Fruit fly (Drosophila melanogaster): Measurements from ENCODE around the gene GILT2.
A peak's percentile ranks its signal among the peaks of the same experiment; 100 is the strongest.

GILT2 gene

DNA sequence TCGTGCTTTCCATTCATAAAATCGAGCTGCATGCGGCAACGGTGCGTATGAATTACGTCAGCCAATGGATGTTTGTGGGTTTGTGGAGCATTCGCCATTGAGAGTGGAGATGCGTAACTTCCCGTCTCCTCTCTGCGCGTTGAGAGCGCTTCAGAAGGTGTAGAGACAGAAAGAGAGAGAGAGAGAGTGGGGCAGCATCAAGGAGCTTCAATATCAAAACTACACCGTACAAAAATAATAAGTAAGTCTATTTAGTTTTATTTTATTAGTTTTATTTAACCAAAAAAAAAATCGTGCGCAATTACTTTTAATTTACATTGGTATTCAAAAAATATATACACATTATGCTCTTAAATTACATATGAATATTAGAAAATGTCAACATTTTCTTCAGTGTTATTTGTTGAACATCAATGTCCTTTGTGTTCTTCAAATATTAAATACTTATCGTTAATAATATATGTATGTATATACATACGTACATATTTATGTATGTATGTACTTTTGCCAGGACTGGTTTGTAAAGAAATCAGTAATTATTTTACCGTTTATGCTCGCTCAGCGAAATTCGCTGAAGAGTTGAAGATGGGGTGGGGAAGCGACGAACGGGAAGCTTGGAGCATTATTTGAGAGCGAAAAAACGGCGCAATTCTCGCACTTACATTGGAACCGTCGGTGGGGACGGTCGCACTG, 44.1 kb downstream of the GILT2 start, which contains the start of gene CG10365 (continued):
- 0 out of 2 replicates have a peak, but pooled peaks have one; percentile 13 for TF ChIP-seq bbx (GFP tag; IDR thresholded peaks at IDR 0.05; ENCODE audit: partially characterized antibody)
- TF ChIP-seq CG6272 (GFP tag; IDR thresholded peaks at IDR 0.05), result peak; percentile 32; the same call in 1 of the 2 replicates
- peak; percentile 96 for TF ChIP-seq CG7556 (GFP tag; optimal IDR thresholded peaks at IDR 0.05)
- TF ChIP-seq Trl (optimal IDR thresholded peaks at IDR 0.05), result peak; percentile 78 to 89
- TF ChIP-seq Trl (GFP tag; optimal IDR thresholded peaks at IDR 0.05), result no peak
- TF ChIP-seq chinmo (GFP tag; IDR thresholded peaks at IDR 0.05; ENCODE audit: partially characterized antibody), result peak; percentile 89; the same call in 3 of the 4 replicates
- TF ChIP-seq Poxn (GFP tag; IDR thresholded peaks at IDR 0.05), result peak; percentile 54; the same call in 1 of the 2 replicates
- TF ChIP-seq Atf6 (GFP tag; IDR thresholded peaks at IDR 0.05), result peak; percentile 94
- no peak for TF ChIP-seq gt (GFP tag; IDR thresholded peaks at IDR 0.05)
- no peak for TF ChIP-seq pho (GFP tag; optimal IDR thresholded peaks at IDR 0.05)
- no peak for TF ChIP-seq Gug (GFP tag; IDR thresholded peaks at IDR 0.05)
- peak; percentile 6 for TF ChIP-seq CG3838 (GFP tag; optimal IDR thresholded peaks at IDR 0.05)
- TF ChIP-seq bcd (GFP tag; optimal IDR thresholded peaks at IDR 0.05), result peak; percentile 80
- peak; percentile 4 for TF ChIP-seq Spps (tag; optimal IDR thresholded peaks at IDR 0.05)
- TF ChIP-seq ssp (GFP tag; IDR thresholded peaks at IDR 0.05), result peak; percentile 65
- TF ChIP-seq CG3726 (GFP tag; IDR thresholded peaks at IDR 0.05), result peak; percentile 66; the same call in 1 of the 3 replicates
- peak; percentile 89 for TF ChIP-seq Fer1 (GFP tag; optimal IDR thresholded peaks at IDR 0.05)
- TF ChIP-seq phol (tag; optimal IDR thresholded peaks at IDR 0.05), result peak; percentile 89
- TF ChIP-seq jumu (GFP tag; optimal IDR thresholded peaks at IDR 0.05), result no peak
- TF ChIP-seq CG14050 (GFP tag; IDR thresholded peaks at IDR 0.05), result peak; percentile 70; the same call in 2 of the 3 replicates
- peak; percentile 93 for TF ChIP-seq CoRest (tag; optimal IDR thresholded peaks at IDR 0.05)
- TF ChIP-seq Aef1 (GFP tag; IDR thresholded peaks at IDR 0.05), result peak; percentile 78
- peak; percentile 77 for TF ChIP-seq B-H1 (GFP tag; IDR thresholded peaks at IDR 0.05)
- no peak for TF ChIP-seq CG10431 (GFP tag; optimal IDR thresholded peaks at IDR 0.05)
- TF ChIP-seq ash1 (GFP tag; optimal IDR thresholded peaks at IDR 0.05), result no peak
- no peak for TF ChIP-seq ftz-f1 (GFP tag; optimal IDR thresholded peaks at IDR 0.05)
- peak; percentile 80 for TF ChIP-seq sob (GFP tag; IDR thresholded peaks at IDR 0.05)
- peak; percentile 76 for TF ChIP-seq CG7357 (GFP tag; IDR thresholded peaks at IDR 0.05)
- peak; percentile 91 for TF ChIP-seq row (GFP tag; IDR thresholded peaks at IDR 0.05)
- peak; percentile 22 for TF ChIP-seq CG34376 (GFP tag; optimal IDR thresholded peaks at IDR 0.05)
- TF ChIP-seq BEAF-32 (GFP tag; optimal IDR thresholded peaks at IDR 0.05), result no peak
- peak; percentile 84 for TF ChIP-seq CG10267 (tag; optimal IDR thresholded peaks at IDR 0.05)
- TF ChIP-seq chm (GFP tag; IDR thresholded peaks at IDR 0.05), result no peak; the same call in 1 of the 2 replicates
- TF ChIP-seq fd102C (GFP tag; optimal IDR thresholded peaks at IDR 0.05), result no peak
- peak; percentile 82 for TF ChIP-seq CG4424 (GFP tag; optimal IDR thresholded peaks at IDR 0.05)
- TF ChIP-seq NK7.1 (GFP tag; optimal IDR thresholded peaks at IDR 0.05), result no peak
- TF ChIP-seq CG13775 (GFP tag; optimal IDR thresholded peaks at IDR 0.05), result peak; percentile 71
- TF ChIP-seq run (tag; optimal IDR thresholded peaks at IDR 0.05), result peak; percentile 79
- TF ChIP-seq peb (GFP tag; IDR thresholded peaks at IDR 0.05), result peak; percentile 24; the same call in 1 of the 2 replicates
- peak; percentile 26 for TF ChIP-seq CG8290 (GFP tag; optimal IDR thresholded peaks at IDR 0.05)
- no peak for TF ChIP-seq CG8290 (tag; optimal IDR thresholded peaks at IDR 0.05)
- peak; percentile 85 for TF ChIP-seq Oli (tag; optimal IDR thresholded peaks at IDR 0.05)
- TF ChIP-seq Hr3 (GFP tag; optimal IDR thresholded peaks at IDR 0.05), result peak; percentile 84
- TF ChIP-seq lola (GFP tag; optimal IDR thresholded peaks at IDR 0.05), result peak in 1 of 3 experiments; percentile 39
- peak; percentile 49 for TF ChIP-seq CG4820 (GFP tag; optimal IDR thresholded peaks at IDR 0.05)
- peak; percentile 69 for TF ChIP-seq CG10543 (GFP tag; optimal IDR thresholded peaks at IDR 0.05)
- TF ChIP-seq ttk (GFP tag; IDR thresholded peaks at IDR 0.05), result peak; percentile 79
- peak; percentile 86 for TF ChIP-seq CG3281 (GFP tag; optimal IDR thresholded peaks at IDR 0.05)
- peak; percentile 87; the same call in 2 of the 3 replicates for TF ChIP-seq gce (GFP tag; IDR thresholded peaks at IDR 0.05)
- no peak for TF ChIP-seq gcm2 (GFP tag; optimal IDR thresholded peaks at IDR 0.05)
